Fruit fly (Drosophila melanogaster) whole organism, embryonic: ENCODE results near the gene Mdh2.

Experiments
- BtbVII ChIP-seq: fragments of 200-800 bp; sonication (Bioruptor generic); optimal IDR thresholded peaks from 3 replicates; lab custom pipeline; 2017; ENCODE audit warnings: missing biosample characterization, mild to moderate bottlenecking, missing genetic modification characterization
- CG10431 ChIP-seq: fragments of 200-800 bp; sonication (Bioruptor generic); optimal IDR thresholded peaks from 3 replicates; lab custom pipeline; 2018; ENCODE audit warnings: missing biosample characterization, mild to moderate bottlenecking, missing genetic modification characterization
- CG14710 ChIP-seq: fragments of 200-800 bp; sonication (Bioruptor generic); optimal IDR thresholded peaks from 3 replicates; lab custom pipeline; 2019; ENCODE audit warnings: missing biosample characterization, mild to moderate bottlenecking, missing genetic modification characterization, moderate library complexity
- CG15073 ChIP-seq: fragments of 200-800 bp; sonication (Bioruptor generic); optimal IDR thresholded peaks from 2 replicates; lab custom pipeline; 2016; ENCODE audit warnings: missing biosample characterization, missing genetic modification characterization
- CG17802 ChIP-seq: fragments of 200-800 bp; sonication (Bioruptor generic); optimal IDR thresholded peaks from 2 replicates; lab custom pipeline; 2018; ENCODE audit warnings: missing biosample characterization, mild to moderate bottlenecking, missing genetic modification characterization, moderate library complexity
- CG18011 ChIP-seq: fragments of 200-800 bp; sonication (Bioruptor generic); optimal IDR thresholded peaks from 2 replicates; lab custom pipeline; 2017; ENCODE audit warnings: missing biosample characterization, missing genetic modification characterization, mild to moderate bottlenecking, moderate library complexity, missing genotype
- CG34422 ChIP-seq: fragments of 200-800 bp; sonication (Bioruptor generic); IDR thresholded peaks from 3 replicates; pipeline ENCODE4 v1.3.6; 2022; ENCODE audit warnings: missing biosample characterization, missing genetic modification characterization
- CG43689 ChIP-seq: fragments of 200-800 bp; sonication (Bioruptor generic); IDR thresholded peaks from 2 replicates; pipeline ENCODE4 v1.3.6; 2022; ENCODE audit warnings: missing biosample characterization, missing genetic modification characterization
- CG4707 ChIP-seq: fragments of 200-800 bp; sonication (Bioruptor generic); optimal IDR thresholded peaks from 2 replicates; lab custom pipeline; 2018; ENCODE audit warnings: missing biosample characterization, mild to moderate bottlenecking, missing genetic modification characterization, moderate library complexity
- CG4730 ChIP-seq: fragments of 200-800 bp; sonication (Bioruptor generic); IDR thresholded peaks from 2 replicates; pipeline ENCODE4 v1.3.6; 2022; ENCODE audit warnings: missing biosample characterization, missing genetic modification characterization
- CG5180 ChIP-seq: fragments of 200-800 bp; sonication (Bioruptor generic); optimal IDR thresholded peaks from 3 replicates; lab custom pipeline; 2017; ENCODE audit warnings: missing biosample characterization, missing genetic modification characterization, mild to moderate bottlenecking, moderate library complexity, missing genetic modification reagents
- CG6254 ChIP-seq: fragments of 200-800 bp; sonication (Bioruptor generic); optimal IDR thresholded peaks from 3 replicates; lab custom pipeline; 2017; ENCODE audit warnings: mild to moderate bottlenecking, missing biosample characterization, missing genetic modification reagents, missing genetic modification characterization
- D ChIP-seq, 2 experiments: fragments of 200-800 bp in 1 of 2; fragments of >200 bp in 1 of 2; sonication (Bioruptor generic) in 1 of 2; optimal IDR thresholded peaks; 2 replicates in 1 of 2; 3 replicates in 1 of 2; lab custom pipeline; 2017; ENCODE audit warnings: mild to moderate bottlenecking in 1 of 2, missing biosample characterization in 1 of 2, missing genetic modification characterization in 1 of 2, missing genetic modification reagents in 1 of 2
- Dbx ChIP-seq: fragments of 200-800 bp; sonication (Bioruptor generic); IDR thresholded peaks from 3 replicates; pipeline ENCODE4 v1.3.6; 2022; ENCODE audit warnings: missing biosample characterization, missing genetic modification characterization
- Dip2 ChIP-seq: fragments of 200-800 bp; sonication (Bioruptor generic); IDR thresholded peaks from 2 replicates; pipeline ENCODE4 v1.3.6; 2022; ENCODE audit warnings: missing biosample characterization, missing genetic modification characterization
- Doc3 ChIP-seq: fragments of 200-800 bp; sonication (Bioruptor generic); IDR thresholded peaks from 3 replicates; pipeline ENCODE4 v1.3.6; 2022; ENCODE audit warnings: missing biosample characterization, missing genetic modification characterization; ENCODE audit not compliant: partially characterized antibody
- Dref ChIP-seq: fragments of 200-800 bp; sonication (Bioruptor generic); IDR thresholded peaks from 2 replicates; pipeline ENCODE4 v1.3.6; 2022; ENCODE audit warnings: missing biosample characterization, missing genetic modification characterization
- ERR ChIP-seq: fragments of 200-800 bp; sonication (Bioruptor generic); optimal IDR thresholded peaks from 2 replicates; lab custom pipeline; 2016; ENCODE audit warnings: missing biosample characterization, missing genetic modification characterization
- Ets65A ChIP-seq: fragments of 200-800 bp; sonication (Bioruptor generic); peaks from one replicate; lab custom pipeline; 2016; ENCODE audit warnings: missing biosample characterization, missing genetic modification characterization
- HLHmδ ChIP-seq: fragments of 200-800 bp; sonication (Bioruptor generic); optimal IDR thresholded peaks from 2 replicates; lab custom pipeline; 2018; ENCODE audit warnings: missing biosample characterization, mild to moderate bottlenecking, missing genetic modification characterization, moderate library complexity
- HmgZ ChIP-seq: fragments of 200-800 bp; sonication (Bioruptor generic); optimal IDR thresholded peaks from 2 replicates; lab custom pipeline; 2018; ENCODE audit warnings: missing biosample characterization, mild to moderate bottlenecking, missing genetic modification characterization
- Hr51 ChIP-seq, 2 experiments: fragments of 200-800 bp; sonication (Bioruptor generic); optimal IDR thresholded peaks; 2 replicates in 1 of 2; 3 replicates in 1 of 2; lab custom pipeline; 2016 to 2018; ENCODE audit warnings: missing biosample characterization in 2 of 2, missing genetic modification characterization in 2 of 2, mild to moderate bottlenecking in 1 of 2, moderate library complexity in 1 of 2
- NK7.1 ChIP-seq: fragments of 200-800 bp; sonication (Bioruptor generic); optimal IDR thresholded peaks from 3 replicates; lab custom pipeline; 2016; ENCODE audit warnings: missing biosample characterization, missing genetic modification characterization
- Opbp ChIP-seq: fragments of 200-800 bp; sonication (Bioruptor generic); IDR thresholded peaks from 3 replicates; pipeline ENCODE4 v1.3.6; 2022; ENCODE audit warnings: missing biosample characterization, missing genetic modification characterization; ENCODE audit not compliant: partially characterized antibody
- bab2 ChIP-seq: fragments of 200-800 bp; sonication (Bioruptor generic); optimal IDR thresholded peaks from 2 replicates; lab custom pipeline; 2016; ENCODE audit warnings: missing biosample characterization, missing genetic modification characterization
- br ChIP-seq: fragments of >200 bp; optimal IDR thresholded peaks from 2 replicates; lab custom pipeline; 2017
- cg ChIP-seq: fragments of 200-800 bp; sonication (Bioruptor generic); optimal IDR thresholded peaks from 3 replicates; lab custom pipeline; 2019; ENCODE audit warnings: missing biosample characterization, mild to moderate bottlenecking, missing genetic modification characterization, moderate library complexity
- ci ChIP-seq: fragments of 200-800 bp; sonication (Bioruptor generic); IDR thresholded peaks from 3 replicates; pipeline ENCODE4 v1.3.6; 2022; ENCODE audit warnings: missing biosample characterization, missing genetic modification characterization
- crp ChIP-seq, 2 experiments: fragments of 200-800 bp; sonication (Bioruptor generic); optimal IDR thresholded peaks; 2 replicates in 1 of 2; 3 replicates in 1 of 2; lab custom pipeline; 2017; ENCODE audit warnings: missing biosample characterization in 2 of 2, missing genetic modification characterization in 2 of 2, mild to moderate bottlenecking in 1 of 2, moderate library complexity in 1 of 2
- dmrt11E ChIP-seq: fragments of 200-800 bp; sonication (Bioruptor generic); optimal IDR thresholded peaks from 3 replicates; lab custom pipeline; 2018; ENCODE audit warnings: missing biosample characterization, mild to moderate bottlenecking, missing genetic modification characterization, moderate library complexity
- emc ChIP-seq: fragments of 200-800 bp; sonication (Bioruptor generic); optimal IDR thresholded peaks from 2 replicates; lab custom pipeline; 2016; ENCODE audit warnings: missing biosample characterization, missing genetic modification characterization
- eve ChIP-seq, 2 experiments: fragments of >200 bp; optimal IDR thresholded peaks; 2 replicates each; lab custom pipeline; 2017; ENCODE audit warnings: missing biosample characterization in 2 of 2, missing genetic modification characterization in 2 of 2
- eyg ChIP-seq: fragments of 200-800 bp; sonication (Bioruptor generic); optimal IDR thresholded peaks from 3 replicates; lab custom pipeline; 2016; ENCODE audit warnings: missing biosample characterization, missing genetic modification characterization
- fd3F ChIP-seq: fragments of 200-800 bp; sonication (Bioruptor generic); optimal IDR thresholded peaks from 2 replicates; lab custom pipeline; 2018; ENCODE audit warnings: missing biosample characterization, mild to moderate bottlenecking, missing genetic modification characterization, moderate library complexity
- gcm ChIP-seq: fragments of 200-800 bp; sonication (Bioruptor generic); optimal IDR thresholded peaks from 2 replicates; lab custom pipeline; 2019; ENCODE audit warnings: missing biosample characterization, mild to moderate bottlenecking, missing genetic modification characterization, moderate library complexity
- insv ChIP-seq, 2 experiments: fragments of 200-800 bp; sonication (Bioruptor generic); optimal IDR thresholded peaks; 3 replicates each; lab custom pipeline; 2016 to 2018; ENCODE audit warnings: missing biosample characterization in 2 of 2, missing genetic modification characterization in 2 of 2
- knrl ChIP-seq: fragments of 200-800 bp; sonication (Bioruptor generic); IDR thresholded peaks from 3 replicates; pipeline ENCODE4 v1.3.6; 2022; ENCODE audit warnings: missing biosample characterization, missing genetic modification characterization; ENCODE audit not compliant: partially characterized antibody
- mam ChIP-seq: fragments of 200-800 bp; sonication (Bioruptor generic); optimal IDR thresholded peaks from 3 replicates; lab custom pipeline; 2016; ENCODE audit warnings: missing biosample characterization, missing genetic modification characterization
- nerfin-1 ChIP-seq: fragments of 200-800 bp; sonication (Bioruptor generic); optimal IDR thresholded peaks from 3 replicates; lab custom pipeline; 2019; ENCODE audit warnings: missing biosample characterization, mild to moderate bottlenecking, missing genetic modification characterization, moderate library complexity
- nmo ChIP-seq: fragments of 200-800 bp; sonication (Bioruptor generic); optimal IDR thresholded peaks from 2 replicates; lab custom pipeline; 2018; ENCODE audit warnings: missing biosample characterization, mild to moderate bottlenecking, missing genetic modification characterization, moderate library complexity
- pb ChIP-seq: fragments of 200-800 bp; sonication (Bioruptor generic); optimal IDR thresholded peaks from 3 replicates; lab custom pipeline; 2016; ENCODE audit warnings: missing biosample characterization, missing genetic modification characterization
- pros ChIP-seq: fragments of 200-800 bp; sonication (Bioruptor generic); optimal IDR thresholded peaks from 3 replicates; lab custom pipeline; 2019; ENCODE audit warnings: missing biosample characterization, mild to moderate bottlenecking, missing genetic modification characterization, moderate library complexity
- psq ChIP-seq: fragments of 200-800 bp; sonication (Bioruptor generic); optimal IDR thresholded peaks from 2 replicates; lab custom pipeline; 2017; ENCODE audit warnings: missing biosample characterization, missing genetic modification characterization
- sim ChIP-seq: fragments of 200-800 bp; sonication (Bioruptor generic); IDR thresholded peaks from 2 replicates; pipeline ENCODE4 v1.3.6; 2022; ENCODE audit warnings: missing biosample characterization, missing genetic modification characterization
- stwl ChIP-seq: fragments of 200-800 bp; sonication (Bioruptor generic); optimal IDR thresholded peaks from 3 replicates; lab custom pipeline; 2018; ENCODE audit warnings: missing biosample characterization, mild to moderate bottlenecking, missing genetic modification characterization, moderate library complexity
- tll ChIP-seq, 2 experiments: fragments of 200-800 bp in 1 of 2; fragments of >200 bp in 1 of 2; sonication (Bioruptor generic) in 1 of 2; optimal IDR thresholded peaks; 2 replicates each; lab custom pipeline; 2017 to 2019; ENCODE audit warnings: missing biosample characterization in 2 of 2, missing genetic modification characterization in 2 of 2, mild to moderate bottlenecking in 1 of 2, moderate library complexity in 1 of 2
- tx ChIP-seq: fragments of 200-800 bp; sonication (Bioruptor generic); optimal IDR thresholded peaks from 2 replicates; lab custom pipeline; 2016; ENCODE audit warnings: missing biosample characterization, missing genetic modification characterization
- zen ChIP-seq: fragments of 200-800 bp; sonication (Bioruptor generic); optimal IDR thresholded peaks from 3 replicates; lab custom pipeline; 2018; ENCODE audit warnings: missing biosample characterization, mild to moderate bottlenecking, missing genetic modification characterization, moderate library complexity

Mdh2 gene

DNA sequence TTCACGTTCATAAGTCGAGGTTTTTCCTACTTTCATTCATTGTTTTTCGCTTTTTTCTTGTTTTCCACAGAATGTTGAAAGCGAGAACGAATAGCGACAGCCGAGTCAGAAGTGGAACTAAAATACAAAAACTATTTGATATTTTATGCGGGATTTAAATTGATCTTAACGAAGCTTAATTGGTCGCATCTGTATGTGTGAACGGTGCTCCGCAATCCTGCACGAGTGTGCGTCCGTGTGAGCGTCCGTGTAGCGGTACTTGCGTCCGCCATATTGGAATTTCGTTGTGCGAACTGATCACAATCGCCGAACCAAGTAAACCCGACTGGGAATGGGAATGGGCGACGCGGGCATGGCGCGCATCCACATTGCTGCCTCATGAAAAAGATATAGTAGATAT is 6.0 kb downstream of the Mdh2 start (continued):
- no peak for TF ChIP-seq knrl (GFP tag; lab: Robert Waterston, UW)
- no peak for TF ChIP-seq Dip2 (GFP tag; lab: Robert Waterston, UW)
- TF ChIP-seq HmgZ (tag; lab: Kevin White, UChicago): no peak
- TF ChIP-seq CG17802 (tag; lab: Kevin White, UChicago): peak; percentile 92
- peak; percentile 22 for TF ChIP-seq cg (GFP tag; lab: Kevin White, UChicago)
- TF ChIP-seq stwl (tag; lab: Kevin White, UChicago): no peak

DNA sequence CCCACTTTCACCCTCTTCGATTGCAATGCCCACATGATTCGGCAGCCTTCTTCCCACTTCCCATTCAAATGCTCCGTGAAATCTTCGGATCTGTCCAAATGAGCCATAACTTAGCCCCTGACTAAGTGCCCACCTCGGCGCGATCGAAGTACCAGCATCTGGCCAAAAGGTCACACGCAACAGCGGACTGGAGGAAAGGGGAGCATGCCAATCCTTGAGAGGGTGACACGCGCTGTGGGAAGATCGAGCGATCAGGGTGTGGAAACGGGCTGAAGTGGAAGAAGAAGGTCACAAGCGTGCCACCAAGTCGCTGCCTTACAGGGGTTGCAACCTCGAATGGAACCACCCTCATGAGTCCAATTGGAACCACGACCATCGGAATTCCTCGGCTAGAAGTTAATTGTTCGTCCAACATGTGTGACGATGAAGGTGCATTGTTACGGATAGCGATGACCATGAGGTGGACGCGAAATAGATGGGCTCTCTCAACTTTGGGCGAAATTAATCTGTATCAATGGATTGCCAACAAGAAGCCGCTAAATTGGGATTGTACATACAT is 8.6 kb downstream of the Mdh2 start:
- TF ChIP-seq Ets65A (GFP tag; lab: Kevin White, UChicago) (peak; percentile 66), pros (peak; percentile 81), gcm (GFP tag; lab: Kevin White, UChicago) (peak; percentile 72), CG6254 (no peak), CG5180 (GFP tag; lab: Kevin White, UChicago) (peak; percentile 86), CG18011 (GFP tag; lab: Kevin White, UChicago) (no peak), NK7.1 (GFP tag; lab: Kevin White, UChicago) (no peak), eve (GFP tag; optimal IDR thresholded peaks at IDR 0.05; lab: Kevin White, UChicago) (no peak), CG15073 (GFP tag; lab: Kevin White, UChicago) (no peak), fd3F (GFP tag; lab: Kevin White, UChicago) (no peak), HLHmδ (GFP tag; lab: Kevin White, UChicago) (peak; percentile 11), insv (GFP tag; optimal IDR thresholded peaks at IDR 0.05; lab: Kevin White, UChicago) (peak in 1 of 2 experiments; percentile 84), nmo (GFP tag; lab: Kevin White, UChicago) (no peak), Dip2 (GFP tag; lab: Robert Waterston, UW) (no peak), dmrt11E (tag; lab: Kevin White, UChicago) (no peak), emc (GFP tag; lab: Kevin White, UChicago) (no peak), Dref (no peak), mam (no peak), CG14710 (tag; lab: Kevin White, UChicago) (no peak), br (no peak), CG4707 (no peak), ERR (no peak), nerfin-1 (tag; lab: Kevin White, UChicago) (peak; percentile 97), sim (GFP tag; lab: Robert Waterston, UW) (no peak), zen (tag; lab: Kevin White, UChicago) (no peak), D (optimal IDR thresholded peaks at IDR 0.05; lab: Kevin White, UChicago) (peak; percentile 46), D (GFP tag; optimal IDR thresholded peaks at IDR 0.05; lab: Kevin White, UChicago) (no peak), tll (GFP tag; optimal IDR thresholded peaks at IDR 0.05; lab: Kevin White, UChicago) (peak in 1 of 2 experiments; percentile 29), bab2 (no peak)

DNA sequence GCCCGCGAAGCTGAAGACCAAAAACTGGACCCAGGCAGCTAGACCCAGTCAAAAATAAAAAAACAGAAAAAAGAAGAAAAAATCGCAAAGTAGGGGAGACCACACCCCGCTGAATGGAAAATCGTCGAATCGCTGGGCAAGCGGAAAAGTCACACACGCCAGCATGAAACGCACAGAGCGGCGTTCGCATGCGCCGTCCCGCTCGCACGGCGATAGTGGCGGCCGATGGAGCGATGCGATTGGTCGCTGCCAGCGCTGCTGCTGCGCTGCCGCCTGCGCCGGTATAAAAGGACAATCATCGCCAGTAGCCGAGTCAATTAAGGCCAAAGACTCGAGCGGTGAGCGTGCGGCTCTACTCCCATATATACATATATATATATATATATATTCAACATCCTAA is 9.7 kb downstream of the Mdh2 start, which contains the start of gene repo:
Gene repo, plus strand, starts transcription at position 314 of the 400 bp plus-strand sequence.
- TF ChIP-seq CG43689 (GFP tag; lab: Robert Waterston, UW): no peak
- no peak for TF ChIP-seq tx (GFP tag; lab: Kevin White, UChicago)
- TF ChIP-seq crp (GFP tag; optimal IDR thresholded peaks at IDR 0.05; lab: Kevin White, UChicago): no peak
- TF ChIP-seq Hr51 (GFP tag; optimal IDR thresholded peaks at IDR 0.05; lab: Kevin White, UChicago): no peak
- TF ChIP-seq Doc3 (GFP tag; lab: Robert Waterston, UW): no peak
- no peak for TF ChIP-seq pb
- 0 out of 3 replicates have a peak, but pooled peaks have one; percentile 30 for TF ChIP-seq Opbp (GFP tag; lab: Robert Waterston, UW)
- no peak for TF ChIP-seq eyg
- TF ChIP-seq Dbx (GFP tag; lab: Robert Waterston, UW): no peak
- TF ChIP-seq BtbVII (GFP tag; lab: Kevin White, UChicago): no peak
- no peak for TF ChIP-seq psq (GFP tag; lab: Kevin White, UChicago)
- TF ChIP-seq ci (GFP tag; lab: Robert Waterston, UW): 0 out of 3 replicates have a peak, but pooled peaks have one; percentile 22
- no peak for TF ChIP-seq CG10431 (GFP tag; lab: Kevin White, UChicago)
- no peak for TF ChIP-seq CG4730 (GFP tag; lab: Robert Waterston, UW)
- TF ChIP-seq CG34422 (GFP tag; lab: Robert Waterston, UW): no peak
